Worm (Caenorhabditis elegans) whole organism, L4/young adult: ENCODE data around the gene srw-26.

Source experiments
- W03F9.2 ChIP-seq: fragments of 150-350 bp; optimal IDR thresholded peaks from 2 replicates; lab custom pipeline; 2014; ENCODE audit warnings: missing biosample characterization, missing genetic modification characterization
- dao-5 ChIP-seq: sonication (generic microtip); optimal IDR thresholded peaks from 2 replicates; lab custom pipeline; 2016; ENCODE audit warnings: missing genotype, missing genetic modification characterization, moderate library complexity, missing compliant biosample characterization

DNA sequence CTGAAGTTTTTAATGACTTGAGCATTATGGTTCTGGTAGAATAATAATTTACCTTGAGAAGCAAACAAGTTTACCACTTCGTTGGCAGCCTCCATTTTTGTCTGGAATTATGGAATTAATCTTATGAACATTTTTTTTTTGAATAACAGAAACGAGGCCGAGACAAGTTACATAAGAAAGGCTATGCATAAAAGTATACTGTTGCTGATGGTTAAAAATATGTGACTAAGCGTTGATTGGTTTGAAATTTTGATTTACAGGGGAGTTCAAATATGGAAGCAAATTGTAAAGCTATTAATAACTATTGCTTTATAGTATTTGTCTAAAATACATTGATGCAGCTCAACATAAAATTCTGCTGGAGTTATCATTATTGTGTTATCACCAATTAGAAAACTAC is 43.5 kb downstream of the srw-26 start, which contains the start of gene cgt-1:
- TF ChIP-seq dao-5 (tag; lab: Kevin White, UChicago) (no peak), W03F9.2 (tag; lab: Kevin White, UChicago) (no peak)
